Worm (Caenorhabditis elegans) whole organism, young adult: ENCODE measurements around the gene ceh-82.

Source experiments
- B0035.1 ChIP-seq: sonication (generic microtip); optimal IDR thresholded peaks from 2 replicates; lab custom pipeline; 2016; ENCODE audit warnings: missing genetic modification characterization, mild to moderate bottlenecking, missing compliant biosample characterization, missing genotype, missing genetic modification reagents
- B0261.1 ChIP-seq: sonication (generic microtip); optimal IDR thresholded peaks from 2 replicates; lab custom pipeline; 2016; ENCODE audit warnings: mild to moderate bottlenecking, missing genetic modification characterization, moderate library complexity, missing compliant biosample characterization
- B0336.3 ChIP-seq: fragments of 200-800 bp; sonication (Bioruptor generic); IDR thresholded peaks from 2 replicates; pipeline ENCODE4 v1.3.6; 2022; ENCODE audit warnings: missing genetic modification characterization, missing compliant biosample characterization
- F37B4.10 ChIP-seq: fragments of 200-800 bp; sonication (Bioruptor generic); IDR thresholded peaks from 2 replicates; pipeline ENCODE4 v1.3.6; 2022; ENCODE audit warnings: missing genetic modification characterization, missing compliant biosample characterization
- F55B11.4 ChIP-seq: sonication (generic microtip); optimal IDR thresholded peaks from 2 replicates; lab custom pipeline; 2016; ENCODE audit warnings: missing compliant biosample characterization, missing genetic modification characterization, borderline replicate concordance; ENCODE audit not compliant: insufficient read depth
- K11D2.4 ChIP-seq: fragments of 200-800 bp; sonication (Bioruptor generic); IDR thresholded peaks from 2 replicates; pipeline ENCODE4 v1.3.6; 2022; ENCODE audit warnings: missing genetic modification reagents, missing genetic modification characterization, missing compliant biosample characterization
- Y53G8AR.9 ChIP-seq: fragments of 200-800 bp; sonication (Bioruptor generic); conservative IDR thresholded peaks from 2 replicates; pipeline ENCODE4 v1.3.6; 2022; ENCODE audit warnings: missing genetic modification reagents, missing genetic modification characterization, missing compliant biosample characterization
- Y67H2A.10 ChIP-seq: fragments of 200-800 bp; sonication (Bioruptor generic); conservative IDR thresholded peaks from 2 replicates; pipeline ENCODE4 v1.3.6; 2022; ENCODE audit warnings: missing genetic modification reagents, missing genetic modification characterization, missing compliant biosample characterization
- akir-1 ChIP-seq: fragments of 200-800 bp; sonication (Bioruptor generic); optimal IDR thresholded peaks from 2 replicates; lab custom pipeline; 2018; ENCODE audit warnings: mild to moderate bottlenecking, missing genetic modification characterization, moderate library complexity, missing compliant biosample characterization
- aptf-2 ChIP-seq: fragments of 200-800 bp; sonication (Bioruptor generic); conservative IDR thresholded peaks from 2 replicates; pipeline ENCODE4 v1.3.6; 2022; ENCODE audit warnings: missing genetic modification reagents, missing genetic modification characterization, missing compliant biosample characterization
- athp-1 ChIP-seq: sonication (generic microtip); optimal IDR thresholded peaks from 2 replicates; lab custom pipeline; 2017; ENCODE audit warnings: mild to moderate bottlenecking, missing genetic modification characterization, missing compliant biosample characterization
- attf-5 ChIP-seq: fragments of 200-800 bp; sonication (Bioruptor generic); optimal IDR thresholded peaks from 2 replicates; lab custom pipeline; 2018; ENCODE audit warnings: mild to moderate bottlenecking, missing genetic modification characterization, missing compliant biosample characterization
- attf-6 ChIP-seq: fragments of 200-800 bp; sonication (Bioruptor generic); IDR thresholded peaks from 2 replicates; pipeline ENCODE4 v1.3.6; 2022; ENCODE audit warnings: missing genetic modification reagents, missing genetic modification characterization, missing compliant biosample characterization
- bed-2 ChIP-seq: fragments of 200-800 bp; sonication (Bioruptor generic); IDR thresholded peaks from 2 replicates; pipeline ENCODE4 v1.3.6; 2022; ENCODE audit warnings: missing genetic modification reagents, missing genetic modification characterization, missing compliant biosample characterization
- cebp-1 ChIP-seq, 2 experiments: fragments of 200-800 bp in 1 of 2; sonication (Bioruptor generic) in 1 of 2; sonication (generic microtip) in 1 of 2; IDR thresholded peaks in 1 of 2; optimal IDR thresholded peaks in 1 of 2; 2 replicates each; pipeline versions ENCODE4 v1.3.6 to Lab custom; 2017 to 2022; ENCODE audit warnings: missing compliant biosample characterization in 2 of 2, missing genetic modification characterization in 2 of 2, mild to moderate bottlenecking in 1 of 2, missing genetic modification reagents in 1 of 2, moderate library complexity in 1 of 2
- ceh-79 ChIP-seq: sonication (generic microtip); optimal IDR thresholded peaks from 2 replicates; lab custom pipeline; 2017; ENCODE audit warnings: mild to moderate bottlenecking, missing genetic modification characterization, missing compliant biosample characterization
- ceh-91 ChIP-seq: fragments of 200-800 bp; sonication (Bioruptor generic); IDR thresholded peaks from 2 replicates; pipeline ENCODE4 v1.3.6; 2022; ENCODE audit warnings: missing genetic modification reagents, missing genetic modification characterization, missing compliant biosample characterization
- die-1 ChIP-seq: sonication (generic microtip); optimal IDR thresholded peaks from 2 replicates; lab custom pipeline; 2016; ENCODE audit warnings: missing genotype, mild to moderate bottlenecking, missing genetic modification characterization, missing compliant biosample characterization
- dox-1 ChIP-seq: fragments of 200-800 bp; sonication (Bioruptor generic); IDR thresholded peaks from 2 replicates; pipeline ENCODE4 v1.3.6; 2022; ENCODE audit warnings: missing genetic modification reagents, missing genetic modification characterization, missing compliant biosample characterization
- egl-18 ChIP-seq: fragments of 200-800 bp; sonication (Bioruptor generic); IDR thresholded peaks from 2 replicates; pipeline ENCODE4 v1.3.6; 2022; ENCODE audit warnings: missing genetic modification reagents, missing genetic modification characterization, missing compliant biosample characterization
- egrh-3 ChIP-seq: fragments of 200-800 bp; sonication (Bioruptor generic); IDR thresholded peaks from 2 replicates; pipeline ENCODE4 v1.3.6; 2022; ENCODE audit warnings: missing genetic modification reagents, missing genetic modification characterization, missing compliant biosample characterization
- hlh-26 ChIP-seq: fragments of 200-800 bp; sonication (Bioruptor generic); conservative IDR thresholded peaks from 2 replicates; pipeline ENCODE4 v1.3.6; 2022; ENCODE audit warnings: missing genetic modification reagents, missing genetic modification characterization, missing compliant biosample characterization
- hmg-1.2 ChIP-seq: fragments of 200-800 bp; sonication (Bioruptor generic); IDR thresholded peaks from 2 replicates; pipeline ENCODE4 v1.3.6; 2022; ENCODE audit warnings: missing genetic modification reagents, missing genetic modification characterization, missing compliant biosample characterization
- hrde-1 ChIP-seq: sonication (generic microtip); optimal IDR thresholded peaks from 2 replicates; lab custom pipeline; 2016; ENCODE audit warnings: missing genetic modification characterization, mild to moderate bottlenecking, missing compliant biosample characterization, moderate library complexity, missing genotype, missing genetic modification reagents, borderline replicate concordance
- lsl-1 ChIP-seq: fragments of 200-800 bp; sonication (Bioruptor generic); optimal IDR thresholded peaks from 2 replicates; lab custom pipeline; 2018; ENCODE audit warnings: mild to moderate bottlenecking, missing genetic modification characterization, moderate library complexity, missing compliant biosample characterization
- lsy-27 ChIP-seq: sonication (generic microtip); optimal IDR thresholded peaks from 2 replicates; lab custom pipeline; 2017; ENCODE audit warnings: missing genetic modification characterization, mild to moderate bottlenecking, missing compliant biosample characterization, antibody characterized with exemption, missing genotype, borderline replicate concordance; ENCODE audit not compliant: insufficient read depth
- madf-3 ChIP-seq: fragments of 200-800 bp; sonication (Bioruptor generic); IDR thresholded peaks from 2 replicates; pipeline ENCODE4 v1.3.6; 2022; ENCODE audit warnings: missing genetic modification reagents, missing genetic modification characterization, missing compliant biosample characterization
- mel-28 ChIP-seq: sonication (generic microtip); optimal IDR thresholded peaks from 2 replicates; lab custom pipeline; 2016; ENCODE audit warnings: borderline replicate concordance, mild to moderate bottlenecking, missing genetic modification characterization, missing compliant biosample characterization
- mes-4 ChIP-seq: sonication (generic microtip); optimal IDR thresholded peaks from 2 replicates; lab custom pipeline; 2016; ENCODE audit warnings: missing genotype, missing genetic modification characterization, missing compliant biosample characterization
- nfyb-1 ChIP-seq: fragments of 200-800 bp; sonication (Bioruptor generic); IDR thresholded peaks from 2 replicates; pipeline ENCODE4 v1.3.6; 2022; ENCODE audit warnings: missing genetic modification reagents, missing genetic modification characterization, missing compliant biosample characterization
- nhr-90 ChIP-seq: sonication (generic microtip); optimal IDR thresholded peaks from 2 replicates; lab custom pipeline; 2016; ENCODE audit warnings: missing genotype, mild to moderate bottlenecking, missing genetic modification characterization, missing compliant biosample characterization
- rec-8 ChIP-seq, 2 experiments: sonication (generic microtip); optimal IDR thresholded peaks; 2 replicates each; lab custom pipeline; 2016; ENCODE audit warnings: mild to moderate bottlenecking in 2 of 2, missing genetic modification characterization in 2 of 2, missing genetic modification reagents in 2 of 2, missing genotype in 2 of 2, missing biosample characterization in 1 of 2, missing compliant biosample characterization in 1 of 2, moderate library complexity in 1 of 2
- snpc-1.3 ChIP-seq: sonication (generic microtip); optimal IDR thresholded peaks from 2 replicates; lab custom pipeline; 2017; ENCODE audit warnings: missing genetic modification characterization, mild to moderate bottlenecking, missing compliant biosample characterization, antibody characterized with exemption, moderate library complexity, missing genotype, missing genetic modification reagents; ENCODE audit not compliant: insufficient read depth
- tbx-9 ChIP-seq: sonication (generic microtip); optimal IDR thresholded peaks from 2 replicates; lab custom pipeline; 2016; ENCODE audit warnings: borderline replicate concordance, missing genetic modification characterization, inconsistent platforms, missing compliant biosample characterization
- zfh-2 ChIP-seq: fragments of 200-800 bp; sonication (Bioruptor generic); conservative IDR thresholded peaks from 2 replicates; pipeline ENCODE4 v1.3.6; 2022; ENCODE audit warnings: missing genetic modification reagents, missing genetic modification characterization, missing compliant biosample characterization
- zim-3 ChIP-seq: sonication (generic microtip); optimal IDR thresholded peaks from 2 replicates; lab custom pipeline; 2017; ENCODE audit warnings: mild to moderate bottlenecking, missing genetic modification characterization, moderate library complexity, missing compliant biosample characterization

The ceh-82 gene

DNA sequence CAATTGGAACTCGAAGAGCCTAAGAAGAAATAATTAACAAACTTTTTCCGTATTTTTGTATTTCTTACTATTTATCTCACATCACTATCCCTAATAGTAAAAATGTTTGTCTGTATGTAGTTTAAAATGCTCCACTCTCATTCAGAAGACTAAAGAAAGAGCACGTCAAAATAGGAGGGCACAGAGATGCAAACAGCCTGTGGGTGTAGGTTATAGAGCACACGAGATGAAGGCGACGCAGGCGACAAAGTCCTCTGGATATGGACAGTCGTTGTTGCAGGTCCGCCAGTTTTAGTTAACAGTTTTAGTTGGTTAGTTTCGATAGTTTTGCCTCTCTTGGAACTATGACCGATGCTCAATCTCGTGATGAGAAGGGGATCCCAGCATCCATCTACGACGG lies at the start of gene ceh-82:
Gene ceh-82 (plus strand): TSS at position 301 of the 400 bp plus-strand sequence.
- TF ChIP-seq mes-4 (no peak), cebp-1 (GFP tag; IDR thresholded peaks at IDR 0.05; lab: Robert Waterston, UW) (no peak), cebp-1 (tag; optimal IDR thresholded peaks at IDR 0.05; lab: Kevin White, UChicago) (no peak)

DNA sequence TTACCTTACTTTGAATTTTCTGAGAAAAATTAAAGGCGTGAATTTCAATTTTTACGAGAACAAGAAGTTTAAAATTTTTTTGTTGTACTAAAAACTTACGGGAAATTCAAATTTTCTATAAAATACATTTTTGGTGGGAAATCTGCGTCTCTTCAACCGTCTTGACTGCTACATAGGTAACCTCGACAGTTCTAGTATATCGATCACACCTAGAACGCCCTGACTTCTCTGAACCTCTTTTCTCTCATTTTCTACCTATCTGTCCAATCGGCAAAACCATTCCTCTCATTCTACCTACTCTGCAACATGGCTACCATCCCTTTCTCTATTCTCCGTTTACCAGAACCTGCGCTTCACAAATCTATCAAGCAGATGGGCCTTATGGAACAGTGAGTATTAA lies 48.3 kb upstream of the ceh-82 start, which contains the start of gene fbxb-25:
Gene fbxb-25 (plus strand): TSS at position 301 of the 400 bp plus-strand sequence.
- TF ChIP-seq lsl-1 (GFP tag; lab: Kevin White, UChicago) (no peak), hlh-26 (GFP tag; lab: Robert Waterston, UW) (no peak), egrh-3 (GFP tag; lab: Robert Waterston, UW) (no peak), F55B11.4 (tag; lab: Kevin White, UChicago) (no peak), bed-2 (GFP tag; lab: Robert Waterston, UW) (no peak), Y53G8AR.9 (GFP tag; lab: Robert Waterston, UW) (no peak), nfyb-1 (GFP tag; lab: Robert Waterston, UW) (no peak), zim-3 (tag; lab: Kevin White, UChicago) (no peak), akir-1 (no peak), hrde-1 (tag; lab: Kevin White, UChicago) (no peak), rec-8 (tag; optimal IDR thresholded peaks at IDR 0.05; lab: Kevin White, UChicago) (no peak), zfh-2 (GFP tag; lab: Robert Waterston, UW) (no peak), attf-6 (GFP tag; lab: Robert Waterston, UW) (no peak), mes-4 (no peak), Y67H2A.10 (GFP tag; lab: Robert Waterston, UW) (no peak)

DNA sequence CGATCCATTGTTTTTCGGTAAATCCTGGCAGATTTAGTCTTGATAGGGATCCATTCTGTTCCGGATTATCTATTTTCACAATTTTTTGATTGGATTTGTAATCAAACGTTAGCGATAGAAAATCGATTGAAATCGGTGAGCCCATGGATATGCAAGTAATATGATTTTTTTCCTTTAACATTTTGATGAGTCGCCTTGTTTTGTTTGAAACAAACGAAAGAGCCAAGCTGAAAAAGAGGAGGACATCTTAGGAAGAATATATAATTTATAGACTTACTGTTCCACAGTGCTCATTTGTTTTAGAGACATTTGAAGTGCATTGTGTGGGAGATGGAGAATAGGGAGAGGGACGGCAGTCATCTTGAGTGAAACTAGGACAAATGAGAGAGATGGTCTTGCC lies 43.2 kb upstream of the ceh-82 start, which contains the start of the genes fbxb-18 and fbxb-19:
Gene fbxb-18 (minus strand): TSS at position 101 of the 400 bp plus-strand sequence.
Gene fbxb-19 (minus strand): TSS at position 369 of the 400 bp plus-strand sequence.
- no peak for TF ChIP-seq nhr-90 (tag; lab: Kevin White, UChicago)
- TF ChIP-seq egl-18: no peak
- no peak for TF ChIP-seq zim-3 (tag; lab: Kevin White, UChicago)
- no peak for TF ChIP-seq hmg-1.2
- TF ChIP-seq die-1 (tag; lab: Kevin White, UChicago): no peak
- no peak for TF ChIP-seq tbx-9 (tag; lab: Kevin White, UChicago)
- no peak for TF ChIP-seq B0035.1 (tag; lab: Kevin White, UChicago)
- TF ChIP-seq B0261.1 (tag; lab: Kevin White, UChicago): no peak

DNA sequence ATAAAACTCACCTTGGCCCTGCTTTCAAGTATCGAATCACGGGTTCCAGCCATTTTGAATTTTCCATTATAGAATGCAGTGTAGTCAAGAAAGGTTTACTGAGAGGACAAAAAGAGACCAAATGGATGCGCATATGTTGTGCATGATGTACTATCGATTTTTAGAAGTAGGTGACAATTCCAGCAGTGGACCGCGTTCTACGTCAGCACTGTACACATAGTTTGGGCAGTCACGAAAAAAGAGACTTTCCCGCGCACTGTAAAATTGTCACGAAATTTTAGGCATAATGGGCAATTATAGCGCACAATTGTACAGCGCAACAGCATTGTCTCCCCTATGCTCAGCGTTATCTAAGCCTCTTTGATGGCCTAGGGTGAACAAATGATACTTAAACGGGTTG lies 41.0 kb upstream of the ceh-82 start, which contains the start of gene fbxc-22:
Gene fbxc-22 (minus strand): TSS at position 101 of the 400 bp plus-strand sequence.
- TF ChIP-seq attf-5 (GFP tag; lab: Kevin White, UChicago) (no peak), ceh-91 (GFP tag; lab: Robert Waterston, UW) (no peak)

DNA sequence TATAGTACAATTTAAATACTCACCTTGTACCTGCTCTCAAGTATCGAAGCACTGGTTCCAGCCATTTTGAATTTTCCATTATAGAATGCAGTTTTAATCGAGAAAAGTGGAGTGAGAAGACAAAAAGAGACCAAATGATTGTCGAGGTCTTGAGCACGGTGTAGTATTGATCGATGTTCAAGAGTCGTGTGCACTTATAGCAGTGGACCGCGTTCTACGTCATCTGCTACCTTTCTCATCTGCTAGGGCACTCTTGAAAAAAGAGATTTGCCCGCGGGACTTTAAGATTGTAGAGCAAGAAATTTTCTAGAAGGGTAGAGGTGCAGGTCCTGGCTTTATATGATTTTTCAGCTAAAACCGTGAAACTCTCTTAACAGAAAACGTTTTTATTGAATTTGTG lies 39.2 kb upstream of the ceh-82 start, which contains the start of gene fbxc-21:
Gene fbxc-21 (minus strand): TSS at position 101 of the 400 bp plus-strand sequence.
- TF ChIP-seq athp-1 (tag; lab: Kevin White, UChicago) (no peak), dox-1 (GFP tag; lab: Robert Waterston, UW) (no peak), snpc-1.3 (tag; lab: Kevin White, UChicago) (no peak), mel-28 (tag; lab: Kevin White, UChicago) (no peak), K11D2.4 (GFP tag; lab: Robert Waterston, UW) (no peak), madf-3 (GFP tag; lab: Robert Waterston, UW) (no peak), aptf-2 (GFP tag; lab: Robert Waterston, UW) (no peak), ceh-79 (tag; lab: Kevin White, UChicago) (no peak), F37B4.10 (no peak), lsy-27 (no peak), B0336.3 (no peak)
